Fruit fly (Drosophila melanogaster): Measurements from ENCODE around the gene PIG-Wa.
A peak's percentile ranks its signal among the peaks of the same experiment; 100 is the strongest.

The PIG-Wa gene

DNA sequence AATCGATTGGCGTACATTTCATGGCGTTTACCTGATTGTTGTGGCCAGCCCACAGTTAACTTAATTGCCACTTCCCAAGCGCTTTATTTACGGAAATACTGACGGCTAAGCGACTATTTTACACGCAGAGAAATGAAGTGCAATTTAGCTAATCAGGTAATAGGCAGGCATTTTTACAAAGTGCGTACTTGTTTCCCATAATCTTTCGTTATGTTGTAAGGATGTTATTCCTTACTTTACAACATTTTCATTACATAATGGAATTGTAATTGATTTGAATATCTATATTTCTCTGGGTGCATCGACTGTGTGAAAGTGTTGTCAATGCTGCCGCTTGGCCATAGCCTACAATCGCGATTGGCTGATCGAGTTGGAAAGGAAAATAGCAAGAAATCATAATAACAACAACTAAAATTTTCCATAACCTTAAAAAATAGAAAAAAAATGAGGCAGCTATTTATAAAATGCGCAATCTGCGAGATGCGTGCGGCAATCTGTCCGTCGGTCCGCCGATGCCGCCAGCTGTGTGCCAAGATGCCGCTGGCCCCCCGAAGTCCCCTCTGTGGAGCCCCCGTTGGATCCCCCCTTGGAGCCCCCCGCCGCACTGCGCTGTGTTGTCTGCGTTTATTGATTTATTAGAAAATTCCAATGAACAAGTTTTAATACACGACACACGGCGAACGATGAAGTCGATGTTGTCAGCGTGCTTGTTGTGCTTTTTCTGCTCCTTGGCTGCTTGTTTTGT is 43.6 kb downstream of the PIG-Wa start (continued):
- TF ChIP-seq stwl (tag; optimal IDR thresholded peaks at IDR 0.05): no peak
- peak; percentile 26 for TF ChIP-seq CG31388 (GFP tag; optimal IDR thresholded peaks at IDR 0.05)
- TF ChIP-seq Trl (optimal IDR thresholded peaks at IDR 0.05): no peak
- TF ChIP-seq Trl (GFP tag; optimal IDR thresholded peaks at IDR 0.05): peak; percentile 38
- peak; percentile 24 for TF ChIP-seq Sry-δ (GFP tag; optimal IDR thresholded peaks at IDR 0.05)
- TF ChIP-seq CG17361 (GFP tag; IDR thresholded peaks at IDR 0.05): peak; percentile 41; the same call in 1 of the 3 replicates
- TF ChIP-seq sr (GFP tag; IDR thresholded peaks at IDR 0.05): peak; percentile 33; the same call in 1 of the 3 replicates
- TF ChIP-seq CG18599 (GFP tag; optimal IDR thresholded peaks at IDR 0.05): peak; percentile 42
- TF ChIP-seq CG4404 (GFP tag; IDR thresholded peaks at IDR 0.05): no peak
- peak; percentile 52 for TF ChIP-seq CG12219 (GFP tag; optimal IDR thresholded peaks at IDR 0.05)
- peak; percentile 39; the same call in 1 of the 2 replicates for TF ChIP-seq Atf6 (GFP tag; IDR thresholded peaks at IDR 0.05)
- peak; percentile 44 for TF ChIP-seq Sox100B (GFP tag; optimal IDR thresholded peaks at IDR 0.05)
- TF ChIP-seq trem (tag; optimal IDR thresholded peaks at IDR 0.05): peak; percentile 30
- TF ChIP-seq CG11560 (tag; IDR thresholded peaks at IDR 0.05): 0 out of 3 replicates have a peak, but pooled peaks have one; percentile 28
- TF ChIP-seq CG3281 (GFP tag; optimal IDR thresholded peaks at IDR 0.05): peak; percentile 21
- 0 out of 2 replicates have a peak, but pooled peaks have one; percentile 17 for TF ChIP-seq ara (GFP tag; IDR thresholded peaks at IDR 0.05)
- peak; percentile 38 for TF ChIP-seq CG1529 (GFP tag; optimal IDR thresholded peaks at IDR 0.05)
- TF ChIP-seq Atf-2 (GFP tag; optimal IDR thresholded peaks at IDR 0.05): peak; percentile 14
- TF ChIP-seq sens (GFP tag): peak; percentile 89
- peak; percentile 30 for TF ChIP-seq CG7556 (GFP tag; optimal IDR thresholded peaks at IDR 0.05)
- TF ChIP-seq CG4854 (GFP tag; optimal IDR thresholded peaks at IDR 0.05): peak; percentile 43
- no peak for TF ChIP-seq mld (GFP tag; IDR thresholded peaks at IDR 0.05; ENCODE audit: partially characterized antibody)
- TF ChIP-seq CG9727 (GFP tag; optimal IDR thresholded peaks at IDR 0.05): peak; percentile 4
- TF ChIP-seq D (optimal IDR thresholded peaks at IDR 0.05): no peak
- peak; percentile 9 for TF ChIP-seq D (GFP tag; optimal IDR thresholded peaks at IDR 0.05)
- peak; percentile 65 for TF ChIP-seq ind (GFP tag; optimal IDR thresholded peaks at IDR 0.05)
- TF ChIP-seq chif (GFP tag; optimal IDR thresholded peaks at IDR 0.05): peak; percentile 30 to 48
- TF ChIP-seq oc (tag; optimal IDR thresholded peaks at IDR 0.05): peak; percentile 4
- peak; percentile 44 for TF ChIP-seq bab2 (GFP tag; optimal IDR thresholded peaks at IDR 0.05)
- TF ChIP-seq CG32532 (GFP tag; IDR thresholded peaks at IDR 0.05): peak; percentile 47
- no peak for TF ChIP-seq GATAe (GFP tag; conservative IDR thresholded peaks at IDR 0.05)
- TF ChIP-seq CG15479 (GFP tag; optimal IDR thresholded peaks at IDR 0.05): no peak
- TF ChIP-seq Myb (GFP tag; optimal IDR thresholded peaks at IDR 0.05): peak; percentile 22
- TF ChIP-seq slp2 (GFP tag; optimal IDR thresholded peaks at IDR 0.05): peak; percentile 20
- TF ChIP-seq PHDP (tag; optimal IDR thresholded peaks at IDR 0.05): peak; percentile 39
- peak; percentile 90 for TF ChIP-seq Drgx (GFP tag; IDR thresholded peaks at IDR 0.05)
- TF ChIP-seq vvl (GFP tag; IDR thresholded peaks at IDR 0.05): peak; percentile 77
- TF ChIP-seq cwo (GFP tag; optimal IDR thresholded peaks at IDR 0.05): peak; percentile 12
- TF ChIP-seq cad (GFP tag; optimal IDR thresholded peaks at IDR 0.05): no peak
- TF ChIP-seq E2f1 (GFP tag; IDR thresholded peaks at IDR 0.05): peak; percentile 52
- peak; percentile 56 for TF ChIP-seq lilli (GFP tag; optimal IDR thresholded peaks at IDR 0.05)
- TF ChIP-seq nmo (GFP tag; optimal IDR thresholded peaks at IDR 0.05): peak; percentile 58
- peak; percentile 82 for TF ChIP-seq dmrt99B (tag; optimal IDR thresholded peaks at IDR 0.05)
- TF ChIP-seq pnt (GFP tag; optimal IDR thresholded peaks at IDR 0.05): peak; percentile 44
- TF ChIP-seq CG14667 (GFP tag; IDR thresholded peaks at IDR 0.05): peak; percentile 34; the same call in 1 of the 2 replicates
- no peak for TF ChIP-seq CG18619 (GFP tag; optimal IDR thresholded peaks at IDR 0.05)
- 0 out of 2 replicates have a peak, but pooled peaks have one; percentile 32 for TF ChIP-seq onecut (GFP tag; IDR thresholded peaks at IDR 0.05)
- TF ChIP-seq CG5245 (GFP tag; optimal IDR thresholded peaks at IDR 0.05): peak; percentile 35
- TF ChIP-seq dm (GFP tag; optimal IDR thresholded peaks at IDR 0.05): no peak
- TF ChIP-seq tx (GFP tag; optimal IDR thresholded peaks at IDR 0.05): no peak
